Worm (Caenorhabditis elegans): ENCODE measurements around the gene F25B5.6.

F25B5.6 gene

DNA sequence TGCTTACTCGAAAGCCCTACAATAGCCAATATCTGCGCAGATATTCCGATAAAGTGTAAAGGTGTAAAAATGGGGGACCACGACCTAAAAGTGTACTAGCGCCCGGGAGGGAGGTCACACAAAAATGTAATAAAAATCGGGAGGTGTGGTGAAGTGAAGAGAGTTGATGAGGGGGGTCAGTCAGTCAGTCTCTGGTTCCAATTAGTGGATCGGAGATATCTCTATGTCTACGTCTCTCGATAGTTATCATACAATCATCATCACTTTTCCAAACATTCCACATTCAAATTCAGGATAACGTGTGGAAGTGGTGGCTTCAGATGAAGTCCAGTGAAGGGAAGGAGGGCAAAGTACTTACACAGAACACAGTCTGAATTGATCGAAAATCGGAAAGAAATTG, 27.5 kb upstream of the F25B5.6 start:
- TF ChIP-seq jun-1 (tag; optimal IDR thresholded peaks at IDR 0.05) (no peak), fkh-4 (tag; optimal IDR thresholded peaks at IDR 0.05; ENCODE audit: borderline replicate concordance) (peak; percentile 84), ceh-8 (GFP tag; optimal IDR thresholded peaks at IDR 0.05) (no peak), pqm-1 (tag; optimal IDR thresholded peaks at IDR 0.05) (no peak), nhr-11 (tag; optimal IDR thresholded peaks at IDR 0.05) (no peak), dpl-1 (GFP tag; optimal IDR thresholded peaks at IDR 0.05) (no peak), alr-1 (tag; optimal IDR thresholded peaks at IDR 0.05; ENCODE audit: borderline replicate concordance) (no peak), lin-14 (GFP tag; optimal IDR thresholded peaks at IDR 0.05) (peak; percentile 12), mdl-1 (tag; optimal IDR thresholded peaks at IDR 0.05) (no peak), blmp-1 (tag; optimal IDR thresholded peaks at IDR 0.05) (no peak), dsc-1 (tag; optimal IDR thresholded peaks at IDR 0.05) (peak; percentile 87)

DNA sequence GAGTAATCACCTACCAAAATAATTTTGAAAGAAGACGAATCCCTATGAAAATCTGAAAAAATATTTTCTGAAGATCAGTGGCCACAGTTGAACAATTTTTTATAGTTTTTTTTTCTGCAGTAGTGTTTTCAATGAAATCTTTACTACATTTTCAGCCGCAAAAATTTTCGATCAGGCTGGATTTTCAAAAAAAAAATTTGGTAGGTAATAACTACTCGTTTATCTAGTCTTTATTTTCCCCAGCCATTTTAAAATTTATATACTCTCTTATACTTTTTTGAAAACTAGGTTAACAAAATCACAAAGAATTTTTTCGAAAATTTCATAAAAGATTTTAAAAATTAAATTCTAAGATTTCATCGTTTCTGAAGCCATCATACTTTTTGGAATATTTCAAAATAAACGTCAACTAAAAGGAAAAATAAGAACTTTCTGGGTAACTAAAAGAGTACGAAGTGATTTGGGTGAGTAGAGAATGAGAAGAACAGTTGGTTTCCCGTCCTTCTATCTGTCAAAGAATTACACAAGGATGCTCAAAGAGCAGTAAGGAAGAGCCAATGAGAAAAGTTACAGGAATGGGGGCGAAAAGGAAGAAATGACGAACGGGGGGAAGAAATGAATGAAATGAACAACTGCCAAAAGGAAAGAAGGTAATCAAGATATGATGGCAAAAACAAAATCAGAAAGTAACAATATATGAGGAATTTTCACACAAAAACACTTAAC, 26.6 kb upstream of the F25B5.6 start, which contains the start of gene mlp-1:
TSS of gene mlp-1 (minus strand) at position 51 of the 726 bp plus-strand sequence.
- TF ChIP-seq isw-1 (GFP tag; IDR thresholded peaks at IDR 0.05) (no peak), lin-39 (tag; optimal IDR thresholded peaks at IDR 0.05) (no peak), snpc-4 (tag; optimal IDR thresholded peaks at IDR 0.05) (no peak), ama-1 (optimal IDR thresholded peaks at IDR 0.05) (no peak)

DNA sequence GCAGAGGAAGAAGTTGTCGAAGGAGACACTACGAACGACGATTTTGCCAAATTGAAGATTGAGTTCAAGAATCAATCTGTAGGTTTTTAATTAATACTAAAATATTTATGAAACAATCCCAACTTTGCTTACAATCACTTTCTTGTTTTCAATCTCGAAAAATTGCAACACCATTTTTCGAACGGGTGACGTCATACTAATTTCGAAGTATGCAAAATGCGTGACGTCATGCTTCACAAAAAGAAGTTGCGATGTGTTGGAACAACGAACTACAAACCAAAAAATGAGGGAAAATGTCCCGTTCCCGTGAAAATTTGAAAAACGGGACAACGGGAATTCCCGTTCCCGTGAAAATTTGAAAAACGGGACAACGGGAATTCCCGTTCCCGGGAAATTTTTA, 19.1 kb upstream of the F25B5.6 start:
- TF ChIP-seq nhr-47 (tag; optimal IDR thresholded peaks at IDR 0.05) (no peak), vab-15 (tag; optimal IDR thresholded peaks at IDR 0.05) (no peak), mdl-1 (tag; optimal IDR thresholded peaks at IDR 0.05) (no peak), nhr-90 (tag; optimal IDR thresholded peaks at IDR 0.05; ENCODE audit: poor library complexity) (no peak), ceh-8 (GFP tag; optimal IDR thresholded peaks at IDR 0.05) (no peak), alr-1 (tag; optimal IDR thresholded peaks at IDR 0.05; ENCODE audit: borderline replicate concordance) (no peak), pax-3 (tag; optimal IDR thresholded peaks at IDR 0.05) (no peak), pqm-1 (tag; optimal IDR thresholded peaks at IDR 0.05) (no peak), ztf-4 (tag; optimal IDR thresholded peaks at IDR 0.05) (no peak), aha-1 (tag; optimal IDR thresholded peaks at IDR 0.05) (no peak), snpc-4 (tag; optimal IDR thresholded peaks at IDR 0.05) (no peak), ceh-82 (tag; optimal IDR thresholded peaks at IDR 0.05) (no peak), Y116A8C.19 (tag; optimal IDR thresholded peaks at IDR 0.05; ENCODE audit: borderline replicate concordance) (no peak)

DNA sequence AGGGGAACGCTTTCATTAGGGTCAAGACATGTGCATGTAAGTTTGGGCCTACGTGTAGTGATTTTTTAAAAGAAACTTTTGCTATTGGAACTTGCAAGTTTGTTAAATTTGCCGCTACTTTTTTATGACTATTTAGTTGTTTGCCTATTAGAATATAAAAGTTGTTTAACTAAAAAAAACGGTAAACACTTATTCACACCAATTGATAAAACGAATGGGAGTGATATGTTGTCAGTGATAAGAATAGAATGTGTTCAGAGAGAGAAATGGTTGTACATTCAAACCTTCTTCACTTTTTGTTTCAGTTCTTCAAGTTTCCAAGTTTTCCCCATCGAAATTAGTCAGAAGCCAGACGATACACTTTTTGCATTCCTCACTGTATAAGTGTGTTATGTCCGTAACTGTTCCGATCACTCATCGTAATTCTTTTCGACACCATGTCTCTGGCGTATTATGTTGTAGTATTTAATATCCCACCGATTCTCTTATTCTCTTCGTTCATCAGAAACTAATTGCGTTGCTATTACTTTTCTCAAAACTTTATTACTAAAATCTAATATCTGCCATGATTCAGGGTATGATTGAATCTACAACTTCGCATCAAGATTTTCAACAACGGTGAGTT, 17.4 kb upstream of the F25B5.6 start, which contains the start of gene dct-6:
TSS of gene dct-6 (plus strand) at position 575 of the 625 bp plus-strand sequence.
- TF ChIP-seq ceh-63 (GFP tag; optimal IDR thresholded peaks at IDR 0.05) (no peak), elt-2 (tag; optimal IDR thresholded peaks at IDR 0.05) (no peak), grh-1 (GFP tag; IDR thresholded peaks at IDR 0.05) (no peak)

DNA sequence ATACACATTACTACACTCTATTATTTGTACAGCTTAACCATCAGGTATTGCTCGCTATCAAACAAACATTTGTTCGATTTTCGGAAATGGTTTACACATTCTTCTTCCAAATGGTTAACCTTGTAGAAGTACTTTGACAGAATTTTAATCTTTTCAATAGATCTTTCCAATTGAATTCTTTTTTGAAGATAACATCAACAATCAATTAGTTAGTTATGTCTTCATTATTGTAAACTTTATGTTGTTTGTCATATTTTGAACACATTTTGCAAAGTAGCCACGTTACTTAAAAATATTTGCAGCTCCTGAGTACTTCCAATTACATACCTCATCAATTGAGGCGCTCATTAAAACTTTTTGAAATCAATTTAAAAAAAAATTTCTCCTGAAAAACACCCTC, 16.8 kb upstream of the F25B5.6 start:
- TF ChIP-seq ama-1 (optimal IDR thresholded peaks at IDR 0.05) (no peak), lin-14 (GFP tag; optimal IDR thresholded peaks at IDR 0.05) (peak; percentile 3), nhr-85 (tag) (peak; percentile 64)

DNA sequence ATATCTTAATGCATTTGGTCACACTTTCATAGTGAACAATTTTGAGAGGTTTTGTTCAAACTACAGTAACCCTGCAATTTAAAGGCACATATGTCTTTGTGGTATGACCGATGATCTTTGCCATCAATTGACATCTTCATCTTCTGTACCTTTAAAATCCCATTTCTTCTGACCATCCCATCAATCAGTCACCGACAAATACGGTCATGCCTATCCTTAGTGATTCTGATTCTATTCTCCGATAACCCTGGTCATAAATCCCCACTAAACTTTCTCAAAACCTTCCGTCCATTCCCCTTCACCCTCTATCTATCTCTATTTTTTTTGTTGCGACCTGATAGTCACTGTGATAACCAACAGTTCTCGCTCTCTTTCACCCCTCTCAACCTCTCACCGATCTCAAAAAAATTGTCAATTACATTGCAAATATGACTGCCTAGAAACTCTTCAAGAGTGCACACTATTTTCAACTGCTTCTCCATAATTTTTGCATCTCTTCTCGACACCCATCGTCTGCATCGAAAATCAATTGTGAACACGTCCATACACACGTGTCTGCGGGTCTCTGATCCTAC, 15.6 kb upstream of the F25B5.6 start:
- TF ChIP-seq ets-5 (GFP tag; IDR thresholded peaks at IDR 0.05) = no peak
- no peak for TF ChIP-seq unc-130 (tag; optimal IDR thresholded peaks at IDR 0.05)
- peak; percentile 40 for TF ChIP-seq lin-14 (GFP tag; optimal IDR thresholded peaks at IDR 0.05)
- peak; percentile 9 for TF ChIP-seq nhr-20 (tag; optimal IDR thresholded peaks at IDR 0.05)
- TF ChIP-seq mab-9 (GFP tag; IDR thresholded peaks at IDR 0.05) = no peak
- TF ChIP-seq ceh-82 (tag; optimal IDR thresholded peaks at IDR 0.05) = no peak
- peak in 3 of 6 experiments; percentile 10 to 53 (median 11) for TF ChIP-seq elt-3 (tag; optimal IDR thresholded peaks at IDR 0.05)
- no peak for TF ChIP-seq efl-3 (GFP tag; optimal IDR thresholded peaks at IDR 0.05)
- peak; percentile 91 for TF ChIP-seq blmp-1 (tag; optimal IDR thresholded peaks at IDR 0.05)
- no peak for TF ChIP-seq ceh-88 (GFP tag; IDR thresholded peaks at IDR 0.05)
- TF ChIP-seq nhr-19 (GFP tag; conservative IDR thresholded peaks at IDR 0.05) = no peak
- peak in 1 of 2 experiments; percentile 24 for TF ChIP-seq lsy-2 (tag; optimal IDR thresholded peaks at IDR 0.05)
- no peak for TF ChIP-seq jun-1 (tag; optimal IDR thresholded peaks at IDR 0.05)
- TF ChIP-seq vab-15 (tag; optimal IDR thresholded peaks at IDR 0.05) = no peak
- TF ChIP-seq aly-2 (tag; optimal IDR thresholded peaks at IDR 0.05) = no peak
- TF ChIP-seq unc-62 (GFP tag; optimal IDR thresholded peaks at IDR 0.05) = no peak
- no peak for TF ChIP-seq tbx-2 (tag; optimal IDR thresholded peaks at IDR 0.05)
- TF ChIP-seq pqm-1 (tag; optimal IDR thresholded peaks at IDR 0.05) = no peak
